Fruit fly (Drosophila melanogaster) whole organism, embryonic: Measurements from ENCODE around the gene Mgat4b.

ENCODE experiments used
- Adf1 ChIP-seq: fragments of 200-800 bp; sonication (Bioruptor generic); IDR thresholded peaks from 2 replicates; pipeline ENCODE4 v1.3.6; 2022; ENCODE audit warnings: missing biosample characterization, missing genetic modification characterization
- Awh ChIP-seq: fragments of 200-800 bp; sonication (Bioruptor generic); IDR thresholded peaks from 2 replicates; pipeline ENCODE4, ENCODE4 v1.3.6; 2022; ENCODE audit warnings: missing biosample characterization, missing genetic modification characterization
- Bgb ChIP-seq: fragments of 200-800 bp; sonication (Bioruptor generic); IDR thresholded peaks from 2 replicates; pipeline ENCODE4 v1.3.6; 2022; ENCODE audit warnings: missing biosample characterization, missing genetic modification characterization; ENCODE audit not compliant: partially characterized antibody
- CG10209 ChIP-seq: fragments of 200-800 bp; sonication (Bioruptor generic); optimal IDR thresholded peaks from 3 replicates; lab custom pipeline; 2017; ENCODE audit warnings: missing biosample characterization, mild to moderate bottlenecking, missing genetic modification characterization, missing genetic modification reagents
- CG10366 ChIP-seq: fragments of 200-800 bp; sonication (Bioruptor generic); IDR thresholded peaks from 2 replicates; pipeline ENCODE4 v1.3.6; 2022; ENCODE audit warnings: missing biosample characterization, missing genetic modification characterization
- CG10959 ChIP-seq: fragments of 200-800 bp; sonication (Bioruptor generic); IDR thresholded peaks from 2 replicates; pipeline ENCODE4 v1.3.6; 2022; ENCODE audit warnings: missing biosample characterization, missing genetic modification characterization
- CG11456 ChIP-seq: fragments of 200-800 bp; sonication (Bioruptor generic); IDR thresholded peaks from 3 replicates; pipeline ENCODE4 v1.3.6; 2022; ENCODE audit warnings: missing biosample characterization, missing genetic modification characterization
- CG11723 ChIP-seq: fragments of 200-800 bp; sonication (Bioruptor generic); optimal IDR thresholded peaks from 2 replicates; lab custom pipeline; 2017; ENCODE audit warnings: missing biosample characterization, mild to moderate bottlenecking, missing genetic modification characterization
- CG12236 ChIP-seq: fragments of 200-800 bp; sonication (Bioruptor generic); optimal IDR thresholded peaks from 2 replicates; lab custom pipeline; 2016; ENCODE audit warnings: missing biosample characterization, missing genetic modification characterization
- CG12299 ChIP-seq: fragments of 200-800 bp; sonication (Bioruptor generic); optimal IDR thresholded peaks from 2 replicates; lab custom pipeline; 2018; ENCODE audit warnings: missing biosample characterization, mild to moderate bottlenecking, missing genetic modification characterization
- CG12744 ChIP-seq: fragments of 200-800 bp; sonication (Bioruptor generic); optimal IDR thresholded peaks from 2 replicates; lab custom pipeline; 2016; ENCODE audit warnings: missing biosample characterization, missing genetic modification characterization
- CG13287 ChIP-seq: fragments of 200-800 bp; sonication (Bioruptor generic); IDR thresholded peaks from 2 replicates; pipeline ENCODE4 v1.3.6; 2022; ENCODE audit warnings: missing biosample characterization, missing genetic modification characterization; ENCODE audit not compliant: partially characterized antibody
- CG15011 ChIP-seq: fragments of 200-800 bp; sonication (Bioruptor generic); optimal IDR thresholded peaks from 3 replicates; lab custom pipeline; 2018; ENCODE audit warnings: missing biosample characterization, mild to moderate bottlenecking, missing genetic modification characterization
- CG15269 ChIP-seq: fragments of 200-800 bp; sonication (Bioruptor generic); optimal IDR thresholded peaks from 2 replicates; lab custom pipeline; 2018; ENCODE audit warnings: missing biosample characterization, mild to moderate bottlenecking, missing genetic modification characterization, moderate library complexity
- CG17568 ChIP-seq: fragments of 200-800 bp; sonication (Bioruptor generic); optimal IDR thresholded peaks from 2 replicates; lab custom pipeline; 2018; ENCODE audit warnings: missing biosample characterization, mild to moderate bottlenecking, missing genetic modification characterization, moderate library complexity
- CG17612 ChIP-seq: fragments of 200-800 bp; sonication (Bioruptor generic); IDR thresholded peaks from 2 replicates; pipeline ENCODE4 v1.3.6; 2022; ENCODE audit warnings: missing biosample characterization, missing genetic modification characterization
- CG30403 ChIP-seq: fragments of 200-800 bp; sonication (Bioruptor generic); optimal IDR thresholded peaks from 3 replicates; lab custom pipeline; 2016; ENCODE audit warnings: missing biosample characterization, missing genetic modification characterization
- CG31365 ChIP-seq: fragments of 200-800 bp; sonication (Bioruptor generic); optimal IDR thresholded peaks from 2 replicates; lab custom pipeline; 2018; ENCODE audit warnings: missing biosample characterization, mild to moderate bottlenecking, missing genetic modification characterization
- CG3407 ChIP-seq: fragments of 200-800 bp; sonication (Bioruptor generic); optimal IDR thresholded peaks from 2 replicates; lab custom pipeline; 2018; ENCODE audit warnings: missing biosample characterization, mild to moderate bottlenecking, missing genetic modification characterization
- CG34376 ChIP-seq: fragments of 200-800 bp; sonication (Bioruptor generic); optimal IDR thresholded peaks from 2 replicates; lab custom pipeline; 2018; ENCODE audit warnings: missing biosample characterization, mild to moderate bottlenecking, missing genetic modification characterization
- CG4707 ChIP-seq: fragments of 200-800 bp; sonication (Bioruptor generic); optimal IDR thresholded peaks from 2 replicates; lab custom pipeline; 2018; ENCODE audit warnings: missing biosample characterization, mild to moderate bottlenecking, missing genetic modification characterization, moderate library complexity
- CG5245 ChIP-seq: fragments of 200-800 bp; sonication (Bioruptor generic); optimal IDR thresholded peaks from 3 replicates; lab custom pipeline; 2016; ENCODE audit warnings: missing biosample characterization, missing genetic modification characterization
- CG6813 ChIP-seq: fragments of 200-800 bp; sonication (Bioruptor generic); optimal IDR thresholded peaks from 2 replicates; lab custom pipeline; 2017; ENCODE audit warnings: missing biosample characterization, missing genetic modification characterization, mild to moderate bottlenecking, moderate library complexity, missing genetic modification reagents
- CG6854 ChIP-seq: fragments of 200-800 bp; sonication (Bioruptor generic); optimal IDR thresholded peaks from 3 replicates; lab custom pipeline; 2017; ENCODE audit warnings: missing biosample characterization, mild to moderate bottlenecking, missing genetic modification characterization
- CG7357 ChIP-seq: fragments of 200-800 bp; sonication (Bioruptor generic); IDR thresholded peaks from 3 replicates; pipeline ENCODE4 v1.3.6; 2022; ENCODE audit warnings: missing biosample characterization, missing genetic modification characterization
- CG9817 ChIP-seq: fragments of 200-800 bp; sonication (Bioruptor generic); optimal IDR thresholded peaks from 2 replicates; lab custom pipeline; 2018; ENCODE audit warnings: missing biosample characterization, mild to moderate bottlenecking, missing genetic modification characterization, moderate library complexity
- Camta ChIP-seq: fragments of 200-800 bp; sonication (Bioruptor generic); optimal IDR thresholded peaks from 2 replicates; lab custom pipeline; 2016; ENCODE audit warnings: missing biosample characterization, missing genetic modification characterization
- CrebB ChIP-seq: fragments of 200-800 bp; sonication (Bioruptor generic); optimal IDR thresholded peaks from 3 replicates; lab custom pipeline; 2018; ENCODE audit warnings: missing biosample characterization, mild to moderate bottlenecking, missing genetic modification characterization
- D19B ChIP-seq: fragments of 200-800 bp; sonication (Bioruptor generic); optimal IDR thresholded peaks from 2 replicates; lab custom pipeline; 2017; ENCODE audit warnings: missing biosample characterization, mild to moderate bottlenecking, missing genetic modification characterization
- Dref ChIP-seq: fragments of 200-800 bp; sonication (Bioruptor generic); IDR thresholded peaks from 2 replicates; pipeline ENCODE4 v1.3.6; 2022; ENCODE audit warnings: missing biosample characterization, missing genetic modification characterization
- H2.0 ChIP-seq: fragments of 200-800 bp; sonication (Bioruptor generic); IDR thresholded peaks from 2 replicates; pipeline ENCODE4 v1.3.6; 2022; ENCODE audit warnings: missing biosample characterization, missing genetic modification characterization
- HLHmδ ChIP-seq: fragments of 200-800 bp; sonication (Bioruptor generic); optimal IDR thresholded peaks from 2 replicates; lab custom pipeline; 2018; ENCODE audit warnings: missing biosample characterization, mild to moderate bottlenecking, missing genetic modification characterization, moderate library complexity
- Oli ChIP-seq: fragments of 200-800 bp; sonication (Bioruptor generic); optimal IDR thresholded peaks from 2 replicates; lab custom pipeline; 2018; ENCODE audit warnings: missing biosample characterization, mild to moderate bottlenecking, missing genetic modification characterization, moderate library complexity
- PHDP ChIP-seq: fragments of 200-800 bp; sonication (Bioruptor generic); optimal IDR thresholded peaks from 3 replicates; lab custom pipeline; 2018; ENCODE audit warnings: missing biosample characterization, mild to moderate bottlenecking, missing genetic modification characterization, moderate library complexity
- ab ChIP-seq: fragments of 200-800 bp; sonication (Bioruptor generic); optimal IDR thresholded peaks from 2 replicates; lab custom pipeline; 2016; ENCODE audit warnings: missing biosample characterization, missing genetic modification characterization
- ac ChIP-seq: fragments of 200-800 bp; sonication (Bioruptor generic); optimal IDR thresholded peaks from 3 replicates; lab custom pipeline; 2017; ENCODE audit warnings: missing biosample characterization, mild to moderate bottlenecking, missing genetic modification characterization
- ap ChIP-seq: fragments of 200-800 bp; sonication (Bioruptor generic); IDR thresholded peaks from 2 replicates; pipeline ENCODE4 v1.3.6; 2022; ENCODE audit warnings: missing biosample characterization, missing genetic modification characterization
- caup ChIP-seq: fragments of 200-800 bp; sonication (Bioruptor generic); optimal IDR thresholded peaks from 3 replicates; lab custom pipeline; 2017; ENCODE audit warnings: missing biosample characterization, mild to moderate bottlenecking, missing genetic modification characterization, moderate library complexity; ENCODE audit not compliant: severe bottlenecking
- fru ChIP-seq: fragments of >200 bp; optimal IDR thresholded peaks from 2 replicates; lab custom pipeline; 2017
- gsb-n ChIP-seq: fragments of 200-800 bp; sonication (Bioruptor generic); optimal IDR thresholded peaks from 3 replicates; lab custom pipeline; 2018; ENCODE audit warnings: missing biosample characterization, mild to moderate bottlenecking, missing genetic modification characterization
- h ChIP-seq: fragments of >200 bp; optimal IDR thresholded peaks from 2 replicates; lab custom pipeline; 2017
- hbn ChIP-seq: fragments of 200-800 bp; sonication (Bioruptor generic); IDR thresholded peaks from 2 replicates; pipeline ENCODE4 v1.3.6; 2022; ENCODE audit warnings: missing biosample characterization, missing genetic modification characterization; ENCODE audit not compliant: partially characterized antibody
- jigr1 ChIP-seq: fragments of 200-800 bp; sonication (Bioruptor generic); IDR thresholded peaks from 3 replicates; pipeline ENCODE4 v1.3.6; 2022; ENCODE audit warnings: missing biosample characterization, missing genetic modification characterization
- jing ChIP-seq: fragments of 200-800 bp; sonication (Bioruptor generic); optimal IDR thresholded peaks from 2 replicates; lab custom pipeline; 2018; ENCODE audit warnings: missing biosample characterization, mild to moderate bottlenecking, missing genetic modification characterization
- nerfin-2 ChIP-seq: fragments of 200-800 bp; sonication (Bioruptor generic); IDR thresholded peaks from 2 replicates; pipeline ENCODE4 v1.3.6; 2022; ENCODE audit warnings: missing biosample characterization, missing genetic modification characterization; ENCODE audit not compliant: partially characterized antibody
- oc ChIP-seq: fragments of 200-800 bp; sonication (Bioruptor generic); optimal IDR thresholded peaks from 2 replicates; lab custom pipeline; 2018; ENCODE audit warnings: missing biosample characterization, mild to moderate bottlenecking, missing genetic modification characterization, moderate library complexity
- onecut ChIP-seq: fragments of 200-800 bp; sonication (Bioruptor generic); IDR thresholded peaks from 2 replicates; pipeline ENCODE4 v1.3.6; 2022; ENCODE audit warnings: missing biosample characterization, missing genetic modification characterization
- sr ChIP-seq: fragments of 200-800 bp; sonication (Bioruptor generic); IDR thresholded peaks from 3 replicates; pipeline ENCODE4 v1.3.6; 2022; ENCODE audit warnings: missing biosample characterization, missing genetic modification characterization
- vfl ChIP-seq: fragments of 200-800 bp; sonication (Bioruptor generic); optimal IDR thresholded peaks from 2 replicates; lab custom pipeline; 2016; ENCODE audit warnings: missing biosample characterization, missing genetic modification characterization

Mgat4b gene

dm6 chr3L:14759984-14760626, 9.0 kb downstream of the Mgat4b start (continued):
- no peak; the same call in 2 of the 3 replicates for TF ChIP-seq sr
- peak; percentile 47; the same call in 1 of the 2 replicates for TF ChIP-seq Awh (GFP tag; lab: Robert Waterston, UW)
- peak; percentile 47 for TF ChIP-seq jing (GFP tag; lab: Kevin White, UChicago)
- TF ChIP-seq gsb-n, result peak; percentile 70
- peak; percentile 64 for TF ChIP-seq CG6854
- peak; percentile 22 for TF ChIP-seq CG12236
- TF ChIP-seq Dref (GFP tag; lab: Robert Waterston, UW), result no peak
- peak; percentile 51 for TF ChIP-seq CG5245
- peak; percentile 32 for TF ChIP-seq CG9817
- TF ChIP-seq ab (GFP tag; lab: Kevin White, UChicago), result peak; percentile 66
- no peak; the same call in 2 of the 3 replicates for TF ChIP-seq CG7357 (GFP tag; lab: Robert Waterston, UW)
- TF ChIP-seq CG10959 (GFP tag; lab: Robert Waterston, UW), result no peak
- TF ChIP-seq vfl (GFP tag; lab: Kevin White, UChicago), result peak; percentile 19
- no peak for TF ChIP-seq CrebB (tag; lab: Kevin White, UChicago)
- peak; percentile 77 for TF ChIP-seq Oli (tag; lab: Kevin White, UChicago)
- TF ChIP-seq Bgb (GFP tag; lab: Robert Waterston, UW), result no peak; the same call in 1 of the 2 replicates
- peak; percentile 28; the same call in 1 of the 2 replicates for TF ChIP-seq CG13287 (GFP tag; lab: Robert Waterston, UW)
- peak; percentile 55; the same call in 1 of the 2 replicates for TF ChIP-seq Adf1 (GFP tag; lab: Robert Waterston, UW)
- no peak for TF ChIP-seq h (lab: Kevin White, UChicago)
- peak; percentile 76; the same call in 2 of the 3 replicates for TF ChIP-seq CG11456 (GFP tag; lab: Robert Waterston, UW)
- no peak for TF ChIP-seq CG6813 (GFP tag; lab: Kevin White, UChicago)
- TF ChIP-seq CG12744 (GFP tag; lab: Kevin White, UChicago), result peak; percentile 14
- no peak for TF ChIP-seq jigr1 (GFP tag; lab: Robert Waterston, UW)
- TF ChIP-seq hbn (GFP tag; lab: Robert Waterston, UW), result peak; percentile 40
- TF ChIP-seq D19B (GFP tag; lab: Kevin White, UChicago), result peak; percentile 1
- TF ChIP-seq ac (GFP tag; lab: Kevin White, UChicago), result no peak
- TF ChIP-seq Camta (GFP tag; lab: Kevin White, UChicago), result peak; percentile 50
- TF ChIP-seq CG31365, result no peak
- peak; percentile 60 for TF ChIP-seq CG3407 (GFP tag; lab: Kevin White, UChicago)
- TF ChIP-seq CG10209 (GFP tag; lab: Kevin White, UChicago), result peak; percentile 65
- TF ChIP-seq CG4707 (GFP tag; lab: Kevin White, UChicago), result peak; percentile 17
- peak; percentile 50 for TF ChIP-seq CG12299 (tag; lab: Kevin White, UChicago)
- peak; percentile 79 for TF ChIP-seq CG30403 (GFP tag; lab: Kevin White, UChicago)
- TF ChIP-seq CG10366 (GFP tag; lab: Robert Waterston, UW), result peak; percentile 69
- TF ChIP-seq fru (lab: Kevin White, UChicago), result no peak
- peak; percentile 30; the same call in 1 of the 2 replicates for TF ChIP-seq nerfin-2 (GFP tag; lab: Robert Waterston, UW)
- TF ChIP-seq CG15011, result peak; percentile 50
- TF ChIP-seq oc (tag; lab: Kevin White, UChicago), result peak; percentile 54
- peak; percentile 55; the same call in 1 of the 2 replicates for TF ChIP-seq H2.0
- peak; percentile 81 for TF ChIP-seq PHDP
- peak; percentile 30 for TF ChIP-seq CG11723 (GFP tag; lab: Kevin White, UChicago)
- TF ChIP-seq ap (GFP tag; lab: Robert Waterston, UW), result peak; percentile 61; the same call in 1 of the 2 replicates
- peak; percentile 77 for TF ChIP-seq CG15269 (tag; lab: Kevin White, UChicago)
- TF ChIP-seq CG17612 (GFP tag; lab: Robert Waterston, UW), result no peak
- no peak for TF ChIP-seq HLHmδ (GFP tag; lab: Kevin White, UChicago)
- TF ChIP-seq CG17568 (GFP tag; lab: Kevin White, UChicago), result peak; percentile 52
- peak; percentile 57 for TF ChIP-seq onecut (GFP tag; lab: Robert Waterston, UW)
- no peak for TF ChIP-seq CG34376
- peak; percentile 54 for TF ChIP-seq caup (GFP tag; lab: Kevin White, UChicago)
